Worm (Caenorhabditis elegans): Measurements from ENCODE around the gene F15E6.6.

The F15E6.6 gene

ce11 chrIV:4284020-4284419 is at the start of gene F15E6.6:
TSS of gene F15E6.6 (minus strand) at chrIV:4284120.
- no peak for TF ChIP-seq unc-62 (GFP tag; optimal IDR thresholded peaks at IDR 0.05)

- TF ChIP-seq unc-62 (GFP tag; optimal IDR thresholded peaks at IDR 0.05): no peak
These were observed 42.5 kb upstream of the F15E6.6 start, which contains the start of gene trpl-2 for ce11 chrIV:4326445-4326844. TSS of gene trpl-2 (plus strand) at chrIV:4326654.

DNA sequence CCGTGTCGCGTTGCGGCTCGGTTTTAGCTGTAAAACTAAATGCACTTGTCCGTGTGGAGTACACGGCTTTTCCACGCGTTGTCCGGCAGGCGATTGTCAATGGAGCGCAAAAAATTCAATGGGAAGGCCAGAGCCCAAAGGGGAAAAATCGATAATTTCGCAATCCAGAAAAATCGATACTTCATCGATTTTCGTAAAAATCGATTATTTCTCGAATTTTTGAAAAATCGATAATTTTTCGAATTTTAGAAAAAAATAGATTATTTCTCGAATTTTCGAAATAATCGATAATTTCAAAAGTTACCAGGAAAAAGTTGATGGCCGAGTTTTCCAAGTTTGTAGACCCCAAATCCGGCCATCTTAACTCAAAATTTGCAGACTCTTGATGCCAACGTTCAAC is 35.6 kb upstream of the F15E6.6 start:
- TF ChIP-seq unc-62 (GFP tag; optimal IDR thresholded peaks at IDR 0.05): no peak

- TF ChIP-seq unc-62 (GFP tag; optimal IDR thresholded peaks at IDR 0.05): no peak
These were observed 34.1 kb upstream of the F15E6.6 start for ce11 chrIV:4318056-4318455.

DNA sequence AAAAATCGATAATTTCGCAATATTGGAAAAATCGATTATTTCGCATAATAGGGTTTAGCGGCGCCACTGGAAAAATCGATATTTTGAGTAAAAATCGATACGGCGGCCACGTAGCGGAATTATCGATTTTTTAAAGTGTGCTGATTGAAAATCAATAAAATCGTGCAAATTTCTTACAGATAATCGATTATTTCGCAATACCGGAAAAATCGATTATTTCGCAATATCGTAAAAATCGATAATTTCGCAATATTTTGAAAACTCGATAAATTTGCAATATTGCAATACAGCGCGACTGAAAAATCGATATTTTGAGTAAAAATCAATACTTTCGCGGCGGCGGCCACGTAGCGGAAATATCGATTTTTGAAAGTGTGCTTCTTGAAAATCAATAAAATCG is 33.7 kb upstream of the F15E6.6 start:
- TF ChIP-seq unc-62 (GFP tag; optimal IDR thresholded peaks at IDR 0.05): no peak

ce11 chrIV:4316813-4317408 is 33.0 kb upstream of the F15E6.6 start, which contains the start of gene Y24D9B.1:
TSS of gene Y24D9B.1 (plus strand) at chrIV:4317358.
- TF ChIP-seq unc-62 (GFP tag; optimal IDR thresholded peaks at IDR 0.05): no peak

ce11 chrIV:4307227-4307946 is 23.5 kb upstream of the F15E6.6 start, which contains the start of gene set-9:
TSS of gene set-9 (plus strand) at chrIV:4307896.
- no peak for TF ChIP-seq unc-62 (GFP tag; optimal IDR thresholded peaks at IDR 0.05)

- TF ChIP-seq unc-62 (GFP tag; optimal IDR thresholded peaks at IDR 0.05): no peak
These were observed 22.4 kb upstream of the F15E6.6 start for ce11 chrIV:4306317-4306716.

ce11 chrIV:4301202-4301601 is 17.3 kb upstream of the F15E6.6 start, which contains the start of gene lgc-22:
TSS of gene lgc-22 (plus strand) at chrIV:4301306.
- no peak for TF ChIP-seq unc-62 (GFP tag; optimal IDR thresholded peaks at IDR 0.05)

DNA sequence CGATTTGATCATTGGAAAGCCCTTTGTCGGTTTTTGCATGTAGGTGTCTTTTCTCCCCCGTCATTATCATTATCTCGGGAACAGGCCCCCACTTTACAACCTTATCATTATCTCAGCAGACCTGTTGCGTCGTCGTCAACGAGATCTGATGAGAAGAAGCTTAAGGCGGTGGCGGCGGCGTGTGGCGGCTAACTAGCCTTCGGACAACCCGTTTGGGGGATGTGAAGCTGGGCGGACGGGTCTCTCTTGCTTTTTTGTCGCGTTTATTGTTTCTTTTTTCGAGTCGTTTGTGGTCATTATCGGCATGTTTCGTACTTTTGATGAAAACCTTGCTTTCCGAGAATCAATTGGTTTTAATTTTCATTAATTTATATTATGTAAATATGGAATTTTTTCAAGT is 16.1 kb upstream of the F15E6.6 start:
- TF ChIP-seq unc-62 (GFP tag; optimal IDR thresholded peaks at IDR 0.05): no peak

ce11 chrIV:4298983-4299382 is 15.1 kb upstream of the F15E6.6 start, which contains the start of gene F15E6.9:
TSS of gene F15E6.9 (minus strand) at chrIV:4299083.
- TF ChIP-seq unc-62 (GFP tag; optimal IDR thresholded peaks at IDR 0.05): no peak

ce11 chrIV:4294552-4294951 is 10.6 kb upstream of the F15E6.6 start, which contains the start of gene F15E6.3:
TSS of gene F15E6.3 (plus strand) at chrIV:4294895.
- TF ChIP-seq unc-62 (GFP tag; optimal IDR thresholded peaks at IDR 0.05): no peak

DNA sequence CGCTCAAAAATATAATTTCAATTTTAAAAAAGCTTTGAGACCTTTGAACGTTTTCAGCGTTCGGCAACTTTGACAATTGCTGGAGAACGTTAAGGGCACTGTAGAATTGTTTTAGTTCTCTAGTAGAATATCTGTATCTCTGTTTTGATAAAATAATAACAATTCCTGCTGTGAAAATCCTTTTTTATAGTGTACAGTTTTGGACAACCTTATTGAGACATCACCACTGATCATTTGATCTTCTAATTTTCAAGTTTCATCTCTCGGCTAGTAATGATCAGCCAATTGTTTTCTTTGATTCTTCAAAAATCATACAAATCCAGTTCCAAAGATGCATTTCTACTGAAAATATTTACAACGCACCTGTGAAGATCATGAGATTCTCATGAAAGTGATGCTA is 8.6 kb upstream of the F15E6.6 start, which contains the start of gene F15E6.10:
F15E6.10 (plus strand) TSS at position 301 of the 400 bp plus-strand sequence.
- TF ChIP-seq unc-62 (GFP tag; optimal IDR thresholded peaks at IDR 0.05): no peak

ce11 chrIV:4291174-4291573 is 7.3 kb upstream of the F15E6.6 start, which contains the start of gene F15E6.4:
TSS of gene F15E6.4 (plus strand) at chrIV:4291474.
- TF ChIP-seq unc-62 (GFP tag; optimal IDR thresholded peaks at IDR 0.05): no peak

DNA sequence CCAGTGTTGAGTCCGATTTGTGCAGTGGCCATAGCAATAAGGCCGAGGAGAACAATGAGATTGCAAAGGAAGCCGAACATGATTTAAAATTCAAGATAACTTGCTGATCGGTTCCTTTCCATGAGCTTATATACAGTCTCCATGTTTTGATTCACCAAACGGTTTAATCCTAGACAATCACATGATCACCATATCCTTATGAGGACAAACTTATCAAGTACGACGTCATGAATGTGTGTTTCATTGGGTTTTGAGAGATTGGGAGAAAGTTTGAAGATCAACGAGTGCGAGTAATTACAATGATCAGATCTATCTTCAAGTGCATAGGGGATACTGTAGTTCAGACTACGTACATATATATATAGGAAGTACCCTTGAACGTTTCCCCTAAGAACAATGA is 6.6 kb upstream of the F15E6.6 start, which contains the start of gene dct-7:
dct-7 (minus strand) TSS at position 101 of the 400 bp plus-strand sequence.
- TF ChIP-seq unc-62 (GFP tag; optimal IDR thresholded peaks at IDR 0.05): no peak

DNA sequence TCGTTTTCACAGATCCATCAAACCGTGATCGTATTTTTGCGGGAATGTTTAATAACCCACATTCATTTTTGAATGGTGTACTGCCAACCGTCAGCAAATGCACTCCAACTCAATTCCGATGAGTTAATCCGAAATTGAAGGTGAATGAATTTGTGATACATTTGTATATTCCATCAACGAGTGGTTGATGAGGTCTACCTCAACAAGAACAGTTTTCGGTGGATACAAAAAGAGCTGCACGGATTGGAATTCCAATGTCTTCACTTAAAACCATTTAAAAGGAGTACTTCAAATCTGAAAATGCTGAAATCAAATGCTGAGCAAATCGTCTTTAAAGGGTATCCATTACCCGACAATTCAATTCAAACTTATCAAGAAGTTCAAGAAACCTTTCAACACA is 5.3 kb upstream of the F15E6.6 start, which contains the start of gene F15E6.5:
F15E6.5 (plus strand) TSS at position 301 of the 400 bp plus-strand sequence.
- TF ChIP-seq unc-62 (GFP tag; optimal IDR thresholded peaks at IDR 0.05): no peak

- TF ChIP-seq unc-62 (GFP tag; optimal IDR thresholded peaks at IDR 0.05): no peak
These were observed 4.4 kb upstream of the F15E6.6 start, which contains the start of gene srv-4 for ce11 chrIV:4288332-4288731. TSS of gene srv-4 (minus strand) at chrIV:4288432.
